Worm (Caenorhabditis elegans) whole organism, L2 larva: Measurements from ENCODE around the gene cdd-1.

Experiments used
- F13H6.1 ChIP-seq: sonication (generic microtip); optimal IDR thresholded peaks from 2 replicates; lab custom pipeline; 2016; ENCODE audit warnings: missing genetic modification characterization, missing compliant biosample characterization
- ama-1 ChIP-seq: fragments of 150-350 bp; optimal IDR thresholded peaks from 2 replicates; lab custom pipeline; 2018; ENCODE audit warnings: inconsistent platforms
- blmp-1 ChIP-seq: sonication (generic microtip); optimal IDR thresholded peaks from 2 replicates; lab custom pipeline; 2017; ENCODE audit warnings: missing genetic modification characterization, mild to moderate bottlenecking, missing compliant biosample characterization, antibody characterized with exemption, moderate library complexity; ENCODE audit not compliant: insufficient read depth
- ceh-82 ChIP-seq: fragments of 150-350 bp; optimal IDR thresholded peaks from 2 replicates; lab custom pipeline; 2014; ENCODE audit warnings: missing biosample characterization, missing genetic modification characterization
- nhr-237 ChIP-seq: fragments of 150-350 bp; optimal IDR thresholded peaks from 2 replicates; lab custom pipeline; 2014; ENCODE audit warnings: missing biosample characterization, missing genetic modification characterization
- skn-1 ChIP-seq: sonication (generic microtip); optimal IDR thresholded peaks from 2 replicates; lab custom pipeline; 2017; ENCODE audit warnings: missing biosample characterization, missing genetic modification characterization

- no peak for TF ChIP-seq F13H6.1 (tag; lab: Kevin White, UChicago)
- no peak for TF ChIP-seq ama-1 (lab: Kevin White, UChicago)
- no peak for TF ChIP-seq skn-1 (tag; lab: Kevin White, UChicago)
- no peak for TF ChIP-seq blmp-1
- no peak for TF ChIP-seq ceh-82 (tag; lab: Kevin White, UChicago)
- no peak for TF ChIP-seq nhr-237 (tag; lab: Kevin White, UChicago)
These were observed 36.1 kb upstream of the cdd-1 start for ce11 chrX:8247088-8247487.
